Worm (Caenorhabditis elegans) whole organism, mixed stage, embryonic: ENCODE measurements around the gene Y7A5A.8.

Experiments used
- M03D4.4 ChIP-seq: sonication (generic microtip); optimal IDR thresholded peaks from 2 replicates; lab custom pipeline; 2017; ENCODE audit warnings: mild to moderate bottlenecking, missing genetic modification characterization, missing compliant biosample characterization
- bed-3 ChIP-seq: fragments of 200-800 bp; sonication (Bioruptor generic); optimal IDR thresholded peaks from 3 replicates; lab custom pipeline; 2018; ENCODE audit warnings: mild to moderate bottlenecking, missing genetic modification characterization, moderate library complexity, missing compliant biosample characterization
- blmp-1 ChIP-seq: fragments of 150-350 bp; optimal IDR thresholded peaks from 2 replicates; lab custom pipeline; 2014; ENCODE audit warnings: missing biosample characterization, missing genetic modification characterization
- ceh-39 ChIP-seq: fragments of 150-350 bp; optimal IDR thresholded peaks from 2 replicates; lab custom pipeline; 2014; ENCODE audit warnings: missing biosample characterization, missing genetic modification characterization
- ceh-43 ChIP-seq: fragments of 200-800 bp; sonication (Bioruptor generic); optimal IDR thresholded peaks from 2 replicates; lab custom pipeline; 2018; ENCODE audit warnings: mild to moderate bottlenecking, missing genetic modification characterization, moderate library complexity, missing compliant biosample characterization
- ceh-83 ChIP-seq: fragments of 200-800 bp; sonication (Bioruptor generic); optimal IDR thresholded peaks from 2 replicates; lab custom pipeline; 2018; ENCODE audit warnings: mild to moderate bottlenecking, missing genetic modification characterization, missing compliant biosample characterization
- ces-1 ChIP-seq: fragments of 150-350 bp; optimal IDR thresholded peaks from 2 replicates; lab custom pipeline; 2014; ENCODE audit warnings: missing biosample characterization, missing genetic modification reagents, missing genetic modification characterization
- cnd-1 ChIP-seq: fragments of 200-800 bp; sonication (Bioruptor generic); optimal IDR thresholded peaks from 2 replicates; lab custom pipeline; 2018; ENCODE audit warnings: mild to moderate bottlenecking, missing genetic modification characterization, missing compliant biosample characterization
- drap-1 ChIP-seq: fragments of 200-800 bp; sonication (Bioruptor generic); optimal IDR thresholded peaks from 3 replicates; lab custom pipeline; 2018; ENCODE audit warnings: mild to moderate bottlenecking, missing genetic modification characterization, missing compliant biosample characterization
- elt-1 ChIP-seq: sonication (generic microtip); optimal IDR thresholded peaks from 2 replicates; lab custom pipeline; 2017; ENCODE audit warnings: missing genetic modification characterization, mild to moderate bottlenecking, missing compliant biosample characterization, antibody characterized with exemption, moderate library complexity, borderline replicate concordance; ENCODE audit not compliant: insufficient read depth
- elt-3 ChIP-seq: fragments of 150-350 bp; optimal IDR thresholded peaks from 2 replicates; lab custom pipeline; 2014; ENCODE audit warnings: missing biosample characterization, missing genetic modification characterization
- flh-1 ChIP-seq: fragments of 200-800 bp; sonication (Bioruptor generic); optimal IDR thresholded peaks from 2 replicates; lab custom pipeline; 2018; ENCODE audit warnings: mild to moderate bottlenecking, missing genetic modification characterization, moderate library complexity, missing compliant biosample characterization
- ham-2 ChIP-seq: fragments of 200-800 bp; sonication (Bioruptor generic); optimal IDR thresholded peaks from 2 replicates; lab custom pipeline; 2018; ENCODE audit warnings: mild to moderate bottlenecking, missing genetic modification characterization, missing compliant biosample characterization
- hlh-1 ChIP-seq: fragments of 150-350 bp; optimal IDR thresholded peaks from 2 replicates; lab custom pipeline; 2014; ENCODE audit warnings: missing biosample characterization, missing genetic modification reagents, missing genetic modification characterization
- lin-13 ChIP-seq: fragments of 150-350 bp; optimal IDR thresholded peaks from 2 replicates; lab custom pipeline; 2014; ENCODE audit warnings: missing biosample characterization, missing genetic modification characterization
- lin-32 ChIP-seq: fragments of 200-800 bp; sonication (Bioruptor generic); optimal IDR thresholded peaks from 2 replicates; lab custom pipeline; 2018; ENCODE audit warnings: mild to moderate bottlenecking, missing genetic modification characterization, missing compliant biosample characterization
- lsy-2 ChIP-seq: fragments of 150-350 bp; optimal IDR thresholded peaks from 2 replicates; lab custom pipeline; 2014; ENCODE audit warnings: missing biosample characterization, missing genetic modification characterization
- mab-5 ChIP-seq: fragments of 150-350 bp; optimal IDR thresholded peaks from 2 replicates; lab custom pipeline; 2014; ENCODE audit warnings: missing biosample characterization, missing genetic modification characterization
- mep-1 ChIP-seq: fragments of 150-350 bp; optimal IDR thresholded peaks from 2 replicates; lab custom pipeline; 2017; ENCODE audit warnings: missing biosample characterization, missing genetic modification reagents, missing genetic modification characterization, inconsistent platforms
- mls-2 ChIP-seq: sonication (generic microtip); optimal IDR thresholded peaks from 2 replicates; lab custom pipeline; 2016; ENCODE audit warnings: mild to moderate bottlenecking, missing genetic modification characterization, moderate library complexity, missing compliant biosample characterization
- nhr-12 ChIP-seq: fragments of 150-350 bp; optimal IDR thresholded peaks from 2 replicates; lab custom pipeline; 2014; ENCODE audit warnings: missing biosample characterization, missing genetic modification characterization
- nhr-237 ChIP-seq: fragments of 150-350 bp; optimal IDR thresholded peaks from 2 replicates; lab custom pipeline; 2014; ENCODE audit warnings: missing biosample characterization, missing genetic modification characterization
- nhr-28 ChIP-seq: fragments of 150-350 bp; optimal IDR thresholded peaks from 2 replicates; lab custom pipeline; 2014; ENCODE audit warnings: missing biosample characterization, missing genetic modification characterization
- pha-4 ChIP-seq: fragments of 150-350 bp; optimal IDR thresholded peaks from 2 replicates; lab custom pipeline; 2018; ENCODE audit warnings: missing biosample characterization, missing genetic modification reagents, missing genetic modification characterization
- sem-2 ChIP-seq: fragments of 200-800 bp; sonication (Bioruptor generic); optimal IDR thresholded peaks from 2 replicates; lab custom pipeline; 2018; ENCODE audit warnings: mild to moderate bottlenecking, missing genetic modification characterization, missing compliant biosample characterization
- snpc-4 ChIP-seq: fragments of 150-350 bp; optimal IDR thresholded peaks from 2 replicates; lab custom pipeline; 2014; ENCODE audit warnings: missing biosample characterization, missing genetic modification characterization
- sptf-1 ChIP-seq: sonication (generic microtip); optimal IDR thresholded peaks from 2 replicates; lab custom pipeline; 2017; ENCODE audit warnings: mild to moderate bottlenecking, missing genetic modification characterization, moderate library complexity, missing compliant biosample characterization
- tbx-8 ChIP-seq: fragments of 200-800 bp; sonication (Bioruptor generic); optimal IDR thresholded peaks from 2 replicates; lab custom pipeline; 2018; ENCODE audit warnings: mild to moderate bottlenecking, missing genetic modification characterization, moderate library complexity, missing compliant biosample characterization
- unc-120 ChIP-seq: sonication (generic microtip); optimal IDR thresholded peaks from 2 replicates; lab custom pipeline; 2017; ENCODE audit warnings: missing genetic modification characterization, missing compliant biosample characterization; ENCODE audit not compliant: poor library complexity, severe bottlenecking
- unc-62 ChIP-seq: fragments of 150-350 bp; optimal IDR thresholded peaks from 2 replicates; lab custom pipeline; 2014; ENCODE audit warnings: missing biosample characterization, missing genetic modification reagents, missing genetic modification characterization
- zip-8 ChIP-seq: fragments of 150-350 bp; optimal IDR thresholded peaks from 2 replicates; lab custom pipeline; 2014; ENCODE audit warnings: missing biosample characterization, missing genetic modification characterization
- ztf-11 ChIP-seq: fragments of 150-350 bp; optimal IDR thresholded peaks from 2 replicates; lab custom pipeline; 2014; ENCODE audit warnings: missing biosample characterization, missing genetic modification characterization

Y7A5A.8 gene

ce11 chrX:15811341-15811740 lies 11.0 kb upstream of the Y7A5A.8 start:
- TF ChIP-seq ztf-11 = no peak
- no peak for TF ChIP-seq mls-2
- no peak for TF ChIP-seq unc-120
- TF ChIP-seq ceh-83 (GFP tag; lab: Kevin White, UChicago) = no peak
- no peak for TF ChIP-seq elt-3
- TF ChIP-seq hlh-1 = no peak
- no peak for TF ChIP-seq lin-13 (tag; lab: Kevin White, UChicago)

ce11 chrX:15814548-15814947 lies 7.7 kb upstream of the Y7A5A.8 start:
- TF ChIP-seq zip-8 (tag; lab: Kevin White, UChicago) (peak; percentile 91), mls-2 (no peak), M03D4.4 (tag; lab: Kevin White, UChicago) (no peak), ceh-43 (no peak), elt-1 (tag; lab: Kevin White, UChicago) (no peak), snpc-4 (tag; lab: Kevin White, UChicago) (no peak), mab-5 (tag; lab: Kevin White, UChicago) (no peak), lin-32 (GFP tag; lab: Kevin White, UChicago) (no peak), lsy-2 (no peak)

ce11 chrX:15826866-15827265 lies 4.6 kb downstream of the Y7A5A.8 start, which contains the start of gene Y7A5A.9:
Y7A5A.9 (plus strand) TSS chrX:15827166.
- TF ChIP-seq ztf-11 (no peak), lin-13 (tag; lab: Kevin White, UChicago) (no peak), mep-1 (tag; lab: Kevin White, UChicago) (no peak), unc-120 (no peak), sem-2 (GFP tag; lab: Kevin White, UChicago) (no peak), ceh-39 (no peak), ces-1 (no peak), elt-3 (no peak), M03D4.4 (tag; lab: Kevin White, UChicago) (no peak), ham-2 (GFP tag; lab: Kevin White, UChicago) (no peak), unc-62 (GFP tag; lab: Kevin White, UChicago) (no peak)

DNA sequence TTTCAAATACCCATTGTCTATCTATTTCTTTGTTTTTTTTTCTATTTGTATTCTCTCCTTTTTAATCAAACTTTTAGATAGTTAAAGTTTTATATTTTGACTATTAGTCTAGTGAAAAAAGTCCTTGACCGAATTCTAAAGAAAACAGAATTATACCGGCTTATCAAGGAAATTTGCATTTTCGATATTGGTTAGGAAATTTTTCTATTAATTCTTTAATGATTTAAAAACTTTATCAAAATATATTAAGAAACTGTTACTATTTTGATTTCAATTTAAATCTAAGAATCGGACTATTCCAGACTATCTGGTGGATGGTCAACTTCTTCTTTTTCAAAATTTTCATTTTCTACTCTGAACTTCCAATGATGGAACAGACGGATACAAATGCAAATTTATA lies 5.8 kb downstream of the Y7A5A.8 start, which contains the start of gene Y7A5A.20:
Y7A5A.20 (plus strand) TSS at position 301 of the 400 bp plus-strand sequence.
- TF ChIP-seq hlh-1 (no peak), zip-8 (tag; lab: Kevin White, UChicago) (no peak)

ce11 chrX:15831537-15831936 lies 9.2 kb downstream of the Y7A5A.8 start:
- TF ChIP-seq zip-8 (tag; lab: Kevin White, UChicago) = peak; percentile 93
- TF ChIP-seq nhr-237 (tag; lab: Kevin White, UChicago) = no peak

DNA sequence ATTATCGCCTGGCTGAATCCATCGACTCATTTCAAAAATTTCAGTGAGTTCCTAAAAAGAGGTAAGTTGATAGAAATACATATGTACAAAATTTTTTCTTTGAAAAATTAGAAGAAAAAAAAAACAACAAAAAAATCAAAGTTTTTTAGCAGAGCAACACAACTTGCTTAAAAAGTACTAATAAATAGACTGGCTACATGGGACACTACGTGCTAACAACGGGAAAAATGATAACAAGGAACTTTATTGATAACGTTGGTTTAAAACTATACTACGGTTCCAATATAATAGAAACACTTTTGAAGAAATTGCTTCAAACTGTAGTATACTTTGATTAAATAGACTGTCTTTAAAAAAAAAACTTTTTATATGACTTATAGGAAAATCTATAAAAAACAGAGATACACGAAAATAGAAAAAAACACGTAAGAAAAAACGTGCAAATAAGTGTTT lies 16.2 kb downstream of the Y7A5A.8 start, which contains the start of gene acox-1.6:
acox-1.6 (minus strand) TSS at position 51 of the 453 bp plus-strand sequence.
- no peak for TF ChIP-seq ceh-43
- TF ChIP-seq mab-5 (tag; lab: Kevin White, UChicago) = no peak
- no peak for TF ChIP-seq nhr-12
- no peak for TF ChIP-seq nhr-28
- TF ChIP-seq ces-1 = no peak
- no peak for TF ChIP-seq lin-32 (GFP tag; lab: Kevin White, UChicago)
- TF ChIP-seq snpc-4 (tag; lab: Kevin White, UChicago) = no peak
- no peak for TF ChIP-seq lsy-2
- no peak for TF ChIP-seq zip-8 (tag; lab: Kevin White, UChicago)
- no peak for TF ChIP-seq ztf-11
- no peak for TF ChIP-seq nhr-237 (tag; lab: Kevin White, UChicago)
- no peak for TF ChIP-seq mep-1 (tag; lab: Kevin White, UChicago)
- TF ChIP-seq ham-2 (GFP tag; lab: Kevin White, UChicago) = no peak
- no peak for TF ChIP-seq M03D4.4 (tag; lab: Kevin White, UChicago)
- no peak for TF ChIP-seq ceh-83 (GFP tag; lab: Kevin White, UChicago)

DNA sequence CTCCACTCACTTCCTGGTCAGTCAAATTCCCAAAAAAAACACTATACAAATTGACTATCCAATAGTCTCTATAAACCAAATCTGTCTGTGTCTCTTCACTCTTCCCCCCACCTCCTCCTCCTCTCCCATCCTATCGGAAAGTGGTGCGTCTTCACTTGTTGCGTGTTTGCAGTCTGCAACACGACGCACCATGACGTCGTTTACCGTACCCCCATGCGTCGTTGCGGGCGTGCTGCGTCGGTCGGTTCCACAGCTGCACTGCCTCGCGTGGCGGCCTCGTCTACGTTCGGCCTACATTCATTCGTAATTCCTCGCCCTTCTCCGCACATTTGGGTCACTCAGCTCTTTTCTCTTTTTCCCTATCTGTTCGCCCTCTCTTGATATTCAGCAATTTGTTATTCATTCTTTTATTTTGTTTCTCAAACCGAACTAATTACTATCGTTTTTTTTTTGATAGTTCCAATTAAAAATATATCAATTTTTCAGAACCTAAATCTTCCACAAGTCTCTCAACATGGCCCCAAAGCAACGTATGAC lies 18.9 kb downstream of the Y7A5A.8 start, which contains the start of gene serp-1.1:
serp-1.1 (plus strand) TSS at position 487 of the 537 bp plus-strand sequence.
- peak; percentile 100 for TF ChIP-seq lsy-2
- peak; percentile 51 for TF ChIP-seq ceh-83 (GFP tag; lab: Kevin White, UChicago)
- TF ChIP-seq elt-1 (tag; lab: Kevin White, UChicago) = peak; percentile 30
- TF ChIP-seq unc-120 = peak; percentile 86
- TF ChIP-seq bed-3 (GFP tag; lab: Kevin White, UChicago) = no peak
- TF ChIP-seq tbx-8 (GFP tag; lab: Kevin White, UChicago) = peak; percentile 61
- TF ChIP-seq mls-2 = peak; percentile 90
- peak; percentile 99 for TF ChIP-seq pha-4
- peak; percentile 28 for TF ChIP-seq zip-8 (tag; lab: Kevin White, UChicago)
- peak; percentile 99 for TF ChIP-seq lin-13 (tag; lab: Kevin White, UChicago)
- peak; percentile 90 for TF ChIP-seq cnd-1 (tag; lab: Kevin White, UChicago)
- TF ChIP-seq ceh-43 = no peak
- TF ChIP-seq elt-3 = peak; percentile 78
- no peak for TF ChIP-seq lin-32 (GFP tag; lab: Kevin White, UChicago)
- peak; percentile 91 for TF ChIP-seq sptf-1 (tag; lab: Kevin White, UChicago)
- peak; percentile 67 for TF ChIP-seq M03D4.4 (tag; lab: Kevin White, UChicago)
- TF ChIP-seq sem-2 (GFP tag; lab: Kevin White, UChicago) = no peak
- peak; percentile 81 for TF ChIP-seq drap-1 (GFP tag; lab: Kevin White, UChicago)
- peak; percentile 93 for TF ChIP-seq ceh-39
- TF ChIP-seq nhr-237 (tag; lab: Kevin White, UChicago) = peak; percentile 89
- peak; percentile 63 for TF ChIP-seq ham-2 (GFP tag; lab: Kevin White, UChicago)
- TF ChIP-seq flh-1 (GFP tag; lab: Kevin White, UChicago) = no peak
- no peak for TF ChIP-seq mab-5 (tag; lab: Kevin White, UChicago)
- TF ChIP-seq ztf-11 = peak; percentile 97
- TF ChIP-seq blmp-1 (tag; lab: Kevin White, UChicago) = peak; percentile 0
- TF ChIP-seq ces-1 = peak; percentile 72
- TF ChIP-seq nhr-28 = no peak
- peak; percentile 73 for TF ChIP-seq hlh-1
